Fruit fly (Drosophila melanogaster) whole organism: ENCODE data around the gene sloth2.

Source experiments
- CG8478 ChIP-seq: fragments of >200 bp; optimal IDR thresholded peaks from 2 replicates; lab custom pipeline; 2018; ENCODE audit warnings: inconsistent platforms
- pan ChIP-seq: fragments of >200 bp; optimal IDR thresholded peaks from 2 replicates; lab custom pipeline; 2017
- psq ChIP-seq: fragments of >200 bp; optimal IDR thresholded peaks from 2 replicates; lab custom pipeline; 2017
- usp ChIP-seq: fragments of >200 bp; optimal IDR thresholded peaks from 2 replicates; lab custom pipeline; 2017; ENCODE audit warnings: missing biosample characterization, missing genetic modification characterization, mixed read lengths

- TF ChIP-seq usp (GFP tag; lab: Kevin White, UChicago) (no peak), psq (lab: Kevin White, UChicago) (no peak), CG8478 (lab: Kevin White, UChicago) (no peak), pan (lab: Kevin White, UChicago) (no peak)
These were observed 17.4 kb upstream of the sloth2 start for dm6 chrX:6993753-6994152.
